Worm (Caenorhabditis elegans) whole organism, L3 larva: ENCODE results near the gene nspd-3.

Experiments used
- R02D3.7 ChIP-seq: fragments of 150-350 bp; optimal IDR thresholded peaks from 2 replicates; lab custom pipeline; 2014; ENCODE audit warnings: missing biosample characterization, missing genetic modification characterization
- ZK546.5 ChIP-seq: sonication (generic microtip); optimal IDR thresholded peaks from 2 replicates; lab custom pipeline; 2017; ENCODE audit warnings: missing biosample characterization, missing genetic modification characterization
- ceh-28 ChIP-seq: fragments of 150-350 bp; optimal IDR thresholded peaks from 2 replicates; lab custom pipeline; 2014; ENCODE audit warnings: missing biosample characterization, missing genetic modification reagents, missing genetic modification characterization
- ceh-82 ChIP-seq: fragments of 150-350 bp; optimal IDR thresholded peaks from 2 replicates; lab custom pipeline; 2014; ENCODE audit warnings: missing biosample characterization, missing genetic modification characterization
- ceh-9 ChIP-seq: sonication (generic microtip); optimal IDR thresholded peaks from 2 replicates; lab custom pipeline; 2018; ENCODE audit warnings: missing biosample characterization, missing genetic modification characterization
- egl-5 ChIP-seq: fragments of 150-350 bp; optimal IDR thresholded peaks from 2 replicates; lab custom pipeline; 2017; ENCODE audit warnings: missing biosample characterization, missing genetic modification reagents, missing genetic modification characterization, inconsistent platforms
- elt-2 ChIP-seq: sonication (generic microtip); optimal IDR thresholded peaks from 2 replicates; lab custom pipeline; 2016; ENCODE audit warnings: missing genetic modification reagents, mild to moderate bottlenecking, missing genetic modification characterization, missing compliant biosample characterization
- elt-3 ChIP-seq, 3 experiments: fragments of 150-350 bp in 1 of 3; sonication (generic microtip) in 2 of 3; optimal IDR thresholded peaks; 2 replicates in 2 of 3; 4 replicates in 1 of 3; lab custom pipeline; 2014 to 2017; ENCODE audit warnings: missing biosample characterization in 3 of 3, missing genetic modification characterization in 3 of 3
- eor-1 ChIP-seq, 2 experiments: fragments of 150-350 bp; optimal IDR thresholded peaks; 2 replicates each; lab custom pipeline; 2014 to 2018; ENCODE audit warnings: missing biosample characterization in 2 of 2, missing genetic modification characterization in 2 of 2
- fkh-2 ChIP-seq: fragments of 150-350 bp; optimal IDR thresholded peaks from 2 replicates; lab custom pipeline; 2014; ENCODE audit warnings: missing biosample characterization, missing genetic modification reagents, missing genetic modification characterization
- fos-1 ChIP-seq: fragments of 150-350 bp; optimal IDR thresholded peaks from 2 replicates; lab custom pipeline; 2014; ENCODE audit warnings: missing biosample characterization, missing genetic modification characterization
- jun-1 ChIP-seq: fragments of 150-350 bp; optimal IDR thresholded peaks from 2 replicates; lab custom pipeline; 2014; ENCODE audit warnings: missing biosample characterization, missing genetic modification reagents, missing genetic modification characterization
- lsy-12 ChIP-seq: sonication (generic microtip); optimal IDR thresholded peaks from 2 replicates; lab custom pipeline; 2016; ENCODE audit warnings: mild to moderate bottlenecking, missing genetic modification characterization, missing compliant biosample characterization
- mml-1 ChIP-seq: fragments of 150-350 bp; sonication (generic microtip); optimal IDR thresholded peaks from 3 replicates; lab custom pipeline; 2014; ENCODE audit warnings: missing biosample characterization, missing genetic modification characterization
- nfya-1 ChIP-seq: sonication (generic microtip); optimal IDR thresholded peaks from 2 replicates; lab custom pipeline; 2017; ENCODE audit warnings: missing genetic modification characterization, mild to moderate bottlenecking, missing compliant biosample characterization, antibody characterized with exemption, moderate library complexity; ENCODE audit not compliant: insufficient read depth
- nhr-11 ChIP-seq: fragments of 150-350 bp; optimal IDR thresholded peaks from 2 replicates; lab custom pipeline; 2014; ENCODE audit warnings: missing biosample characterization, missing genetic modification characterization
- nhr-12 ChIP-seq: fragments of 150-350 bp; optimal IDR thresholded peaks from 2 replicates; lab custom pipeline; 2014; ENCODE audit warnings: missing biosample characterization, missing genetic modification characterization
- nhr-23 ChIP-seq: fragments of 150-350 bp; optimal IDR thresholded peaks from 2 replicates; lab custom pipeline; 2014; ENCODE audit warnings: missing biosample characterization, missing genetic modification reagents, missing genetic modification characterization
- nhr-237 ChIP-seq: fragments of 150-350 bp; optimal IDR thresholded peaks from 2 replicates; lab custom pipeline; 2014; ENCODE audit warnings: missing biosample characterization, missing genetic modification characterization
- nhr-25 ChIP-seq: sonication (generic microtip); optimal IDR thresholded peaks from 2 replicates; lab custom pipeline; 2017; ENCODE audit warnings: missing biosample characterization, missing genetic modification characterization
- nhr-43 ChIP-seq: sonication (generic microtip); optimal IDR thresholded peaks from 2 replicates; lab custom pipeline; 2016; ENCODE audit warnings: mild to moderate bottlenecking, missing genetic modification characterization, missing compliant biosample characterization; ENCODE audit not compliant: poor library complexity, severe bottlenecking
- nhr-76 ChIP-seq: fragments of 150-350 bp; sonication (generic microtip); optimal IDR thresholded peaks from 5 replicates; lab custom pipeline; 2014; ENCODE audit warnings: missing biosample characterization, missing genetic modification characterization
- pqm-1 ChIP-seq: fragments of 150-350 bp; optimal IDR thresholded peaks from 2 replicates; lab custom pipeline; 2017; ENCODE audit warnings: missing biosample characterization, missing genetic modification characterization, inconsistent platforms
- sea-2 ChIP-seq: fragments of 150-350 bp; sonication (generic microtip); optimal IDR thresholded peaks from 4 replicates; lab custom pipeline; 2014; ENCODE audit warnings: missing biosample characterization, missing genetic modification reagents, missing genetic modification characterization
- unc-62 ChIP-seq: fragments of 150-350 bp; sonication (generic microtip); optimal IDR thresholded peaks from 4 replicates; lab custom pipeline; 2014; ENCODE audit warnings: missing biosample characterization, missing genetic modification reagents, missing genetic modification characterization

The nspd-3 gene

DNA sequence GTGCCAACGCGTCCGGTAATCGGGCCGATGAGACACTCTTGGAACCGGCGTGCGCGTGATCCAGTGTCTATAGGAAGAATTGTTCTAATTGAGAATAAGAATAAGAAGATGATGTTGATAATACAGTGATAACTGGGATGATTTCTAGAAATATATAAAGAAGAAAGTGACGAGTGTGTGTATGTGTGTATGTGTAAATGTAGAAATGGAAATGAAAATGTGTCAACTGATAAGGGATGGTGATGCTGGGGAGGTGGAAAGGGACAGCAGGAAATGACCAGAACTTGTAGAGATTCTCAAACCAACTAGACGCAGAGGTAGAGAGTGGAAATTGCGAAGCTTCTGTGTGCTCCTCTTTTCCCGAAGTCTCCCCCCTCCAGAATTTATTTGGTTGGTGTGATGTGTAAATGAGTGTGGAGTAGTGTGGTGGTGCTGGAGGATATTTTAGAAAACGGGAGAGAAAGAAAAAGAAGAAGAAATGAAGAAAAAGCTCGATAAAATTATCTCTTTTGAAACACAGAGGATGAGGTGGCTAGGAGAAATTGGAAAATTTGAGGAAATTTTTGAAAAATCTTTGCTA, 29.0 kb downstream of the nspd-3 start:
- peak; percentile 69 for TF ChIP-seq nhr-23
- peak; percentile 68 for TF ChIP-seq pqm-1 (tag; lab: Kevin White, UChicago)
- no peak for TF ChIP-seq ZK546.5 (tag; lab: Kevin White, UChicago)
- peak; percentile 15 for TF ChIP-seq egl-5 (tag; lab: Kevin White, UChicago)
- TF ChIP-seq nhr-237 (tag; lab: Kevin White, UChicago) = no peak
- TF ChIP-seq elt-3 (tag; optimal IDR thresholded peaks at IDR 0.05; lab: Kevin White, UChicago) = peak in 1 of 3 experiments; percentile 11
- peak; percentile 39 for TF ChIP-seq elt-2 (tag; lab: Kevin White, UChicago)
- peak; percentile 46 for TF ChIP-seq nfya-1 (tag; lab: Kevin White, UChicago)
- peak; percentile 21 for TF ChIP-seq ceh-28 (tag; lab: Kevin White, UChicago)
- TF ChIP-seq lsy-12 = peak; percentile 1

DNA sequence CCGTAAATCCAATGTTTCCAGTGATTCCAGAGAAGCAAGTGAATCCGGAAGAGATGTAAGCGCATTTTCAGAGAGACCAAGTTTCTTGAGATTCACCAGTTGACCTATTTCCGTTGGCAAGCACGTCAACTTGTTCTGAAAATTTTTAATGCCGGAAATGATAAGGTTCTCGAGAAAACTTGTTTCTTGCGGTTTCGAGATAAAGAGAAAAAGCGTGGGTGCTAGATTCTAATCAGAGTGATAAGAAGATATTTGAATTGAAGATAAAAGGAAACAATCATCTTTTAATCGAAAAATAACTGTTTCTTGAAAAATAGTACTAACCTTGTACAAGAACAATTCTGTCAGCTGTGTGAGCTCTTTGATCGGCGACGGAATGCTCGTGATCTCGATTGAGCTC, 31.1 kb downstream of the nspd-3 start:
- TF ChIP-seq lsy-12 = no peak
- peak in 2 of 3 experiments; percentile 43 to 80 for TF ChIP-seq elt-3 (tag; optimal IDR thresholded peaks at IDR 0.05; lab: Kevin White, UChicago)
- no peak for TF ChIP-seq eor-1 (tag; optimal IDR thresholded peaks at IDR 0.05; lab: Kevin White, UChicago)
- TF ChIP-seq elt-2 (tag; lab: Kevin White, UChicago) = peak; percentile 1
- no peak for TF ChIP-seq nhr-12 (tag; lab: Kevin White, UChicago)
- TF ChIP-seq nhr-25 (tag; lab: Kevin White, UChicago) = no peak
- no peak for TF ChIP-seq jun-1
- TF ChIP-seq nhr-23 = peak; percentile 36
- TF ChIP-seq, all 47 proteins: peak for 3

DNA sequence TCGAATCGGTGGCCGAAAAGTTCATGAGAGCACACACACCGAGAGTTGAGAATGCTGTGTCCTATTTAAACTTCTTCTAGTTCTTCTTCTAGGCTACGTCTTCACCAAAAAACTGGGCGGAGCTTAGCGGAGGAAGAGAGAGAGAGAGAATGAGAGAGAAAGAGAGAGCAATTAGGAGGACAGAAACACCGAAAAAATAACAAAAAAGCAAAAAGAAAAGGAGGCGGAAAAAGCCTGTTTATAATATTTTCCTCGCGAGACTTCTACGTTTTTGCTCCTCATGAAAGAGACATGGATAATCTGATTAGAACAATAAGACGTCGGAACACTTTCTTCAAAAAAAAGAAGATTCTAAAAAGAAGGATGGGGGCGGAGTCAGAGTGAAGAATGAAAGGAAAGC, 40.8 kb downstream of the nspd-3 start, which contains the start of gene tkr-3:
Gene tkr-3, minus strand, starts transcription at position 101 of the 400 bp plus-strand sequence.
- TF ChIP-seq pqm-1 (tag; lab: Kevin White, UChicago) = no peak
- no peak for TF ChIP-seq fkh-2 (tag; lab: Kevin White, UChicago)
- TF ChIP-seq R02D3.7 (tag; lab: Kevin White, UChicago) = no peak
- no peak for TF ChIP-seq mml-1
- no peak for TF ChIP-seq nhr-11 (tag; lab: Kevin White, UChicago)
- TF ChIP-seq nhr-76 (tag; lab: Kevin White, UChicago) = no peak
- no peak for TF ChIP-seq ceh-9
- TF ChIP-seq unc-62 = no peak
- TF ChIP-seq nhr-43 (tag; lab: Kevin White, UChicago) = no peak
- no peak for TF ChIP-seq sea-2
- no peak for TF ChIP-seq ZK546.5 (tag; lab: Kevin White, UChicago)
- no peak for TF ChIP-seq ceh-28 (tag; lab: Kevin White, UChicago)
- no peak for TF ChIP-seq fos-1 (tag; lab: Kevin White, UChicago)
- no peak for TF ChIP-seq ceh-82
- TF ChIP-seq, all 47 proteins: peak for 0
